Worm (Caenorhabditis elegans): ENCODE measurements around the gene srt-70.

DNA sequence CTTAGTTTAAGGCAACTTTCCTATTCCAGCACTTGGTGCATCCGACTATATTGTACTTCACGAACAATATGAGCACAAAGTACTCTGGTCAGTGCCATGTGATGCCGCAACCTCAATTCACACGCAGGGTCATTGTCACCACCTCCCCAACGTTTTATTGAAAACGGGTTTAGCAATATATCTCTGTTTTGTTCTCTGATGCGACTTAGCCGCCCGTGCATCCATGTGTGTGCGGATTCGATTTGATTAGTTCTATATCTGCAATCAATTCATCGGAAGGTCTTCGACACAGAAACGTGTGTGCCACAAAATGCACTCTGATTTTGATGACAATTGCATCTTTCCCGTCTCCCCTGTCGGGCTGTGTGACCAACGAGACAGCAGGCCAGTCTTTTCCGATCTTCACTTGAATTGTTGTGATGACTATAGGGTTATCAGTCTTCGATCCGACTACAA is 13.3 kb upstream of the srt-70 start:
- TF ChIP-seq pha-2 (tag; optimal IDR thresholded peaks at IDR 0.05) (no peak), elt-2 (tag; optimal IDR thresholded peaks at IDR 0.05) (no peak), nhr-11 (tag; optimal IDR thresholded peaks at IDR 0.05) (no peak), F13H6.1 (tag; optimal IDR thresholded peaks at IDR 0.05) (no peak)

Data from whole organism, late embryonic.